Fruit fly (Drosophila melanogaster) whole organism, embryonic: Measurements from ENCODE around the gene CG13721.
A peak's percentile ranks its signal among the peaks of the same experiment; 100 is the strongest.

Experiments
- ATbp ChIP-seq: fragments of 200-800 bp; sonication (Bioruptor generic); optimal IDR thresholded peaks from 2 replicates; lab custom pipeline; 2017; ENCODE audit warnings: missing biosample characterization, mild to moderate bottlenecking, missing genetic modification characterization, missing genetic modification reagents
- C15 ChIP-seq: fragments of 200-800 bp; sonication (Bioruptor generic); IDR thresholded peaks from 3 replicates; pipeline ENCODE4 v1.3.6; 2022; ENCODE audit warnings: missing biosample characterization, missing genetic modification characterization
- CG10209 ChIP-seq: fragments of 200-800 bp; sonication (Bioruptor generic); optimal IDR thresholded peaks from 3 replicates; lab custom pipeline; 2017; ENCODE audit warnings: missing biosample characterization, mild to moderate bottlenecking, missing genetic modification characterization, missing genetic modification reagents
- CG10366 ChIP-seq: fragments of 200-800 bp; sonication (Bioruptor generic); IDR thresholded peaks from 2 replicates; pipeline ENCODE4 v1.3.6; 2022; ENCODE audit warnings: missing biosample characterization, missing genetic modification characterization
- CG10543 ChIP-seq: fragments of 200-800 bp; sonication (Bioruptor generic); optimal IDR thresholded peaks from 3 replicates; lab custom pipeline; 2017; ENCODE audit warnings: missing biosample characterization, mild to moderate bottlenecking, missing genetic modification characterization, moderate library complexity
- CG12942 ChIP-seq: fragments of 200-800 bp; sonication (Bioruptor generic); optimal IDR thresholded peaks from 3 replicates; lab custom pipeline; 2016; ENCODE audit warnings: missing biosample characterization, missing genetic modification characterization
- CG15514 ChIP-seq: fragments of 200-800 bp; sonication (Bioruptor generic); optimal IDR thresholded peaks from 3 replicates; lab custom pipeline; 2017; ENCODE audit warnings: missing biosample characterization, missing genetic modification characterization, mild to moderate bottlenecking, moderate library complexity, missing genetic modification reagents
- CG17802 ChIP-seq: fragments of 200-800 bp; sonication (Bioruptor generic); optimal IDR thresholded peaks from 2 replicates; lab custom pipeline; 2018; ENCODE audit warnings: missing biosample characterization, mild to moderate bottlenecking, missing genetic modification characterization, moderate library complexity
- CG1792 ChIP-seq: fragments of 200-800 bp; sonication (Bioruptor generic); optimal IDR thresholded peaks from 2 replicates; lab custom pipeline; 2016; ENCODE audit warnings: missing biosample characterization, missing genetic modification characterization
- CG18011 ChIP-seq: fragments of 200-800 bp; sonication (Bioruptor generic); optimal IDR thresholded peaks from 2 replicates; lab custom pipeline; 2017; ENCODE audit warnings: missing biosample characterization, missing genetic modification characterization, mild to moderate bottlenecking, moderate library complexity, missing genotype
- CG2120 ChIP-seq: fragments of 200-800 bp; sonication (Bioruptor generic); optimal IDR thresholded peaks from 3 replicates; lab custom pipeline; 2016; ENCODE audit warnings: missing biosample characterization, missing genetic modification characterization
- CG33213 ChIP-seq: fragments of 200-800 bp; sonication (Bioruptor generic); optimal IDR thresholded peaks from 3 replicates; lab custom pipeline; 2016; ENCODE audit warnings: missing biosample characterization, missing genetic modification characterization
- CG3407 ChIP-seq: fragments of 200-800 bp; sonication (Bioruptor generic); optimal IDR thresholded peaks from 2 replicates; lab custom pipeline; 2018; ENCODE audit warnings: missing biosample characterization, mild to moderate bottlenecking, missing genetic modification characterization
- CG3847 ChIP-seq: fragments of 200-800 bp; sonication (Bioruptor generic); IDR thresholded peaks from 2 replicates; pipeline ENCODE4 v1.3.6; 2022; ENCODE audit warnings: missing biosample characterization, missing genetic modification characterization
- CG7745 ChIP-seq: fragments of 200-800 bp; sonication (Bioruptor generic); optimal IDR thresholded peaks from 2 replicates; lab custom pipeline; 2018; ENCODE audit warnings: missing biosample characterization, mild to moderate bottlenecking, missing genetic modification characterization, moderate library complexity
- CG7786 ChIP-seq: fragments of 200-800 bp; sonication (Bioruptor generic); optimal IDR thresholded peaks from 2 replicates; lab custom pipeline; 2016; ENCODE audit warnings: missing biosample characterization, missing genetic modification characterization
- CG8924 ChIP-seq: fragments of 200-800 bp; optimal IDR thresholded peaks from 3 replicates; lab custom pipeline; 2019; ENCODE audit warnings: missing biosample characterization, mild to moderate bottlenecking, missing genetic modification characterization, moderate library complexity
- Chrac-16 ChIP-seq: fragments of 200-800 bp; sonication (Bioruptor generic); optimal IDR thresholded peaks from 3 replicates; lab custom pipeline; 2016; ENCODE audit warnings: missing biosample characterization, missing genetic modification characterization
- Dip2 ChIP-seq: fragments of 200-800 bp; sonication (Bioruptor generic); IDR thresholded peaks from 2 replicates; pipeline ENCODE4 v1.3.6; 2022; ENCODE audit warnings: missing biosample characterization, missing genetic modification characterization
- Dp ChIP-seq: fragments of 200-800 bp; sonication (Bioruptor generic); optimal IDR thresholded peaks from 2 replicates; lab custom pipeline; 2018; ENCODE audit warnings: missing biosample characterization, mild to moderate bottlenecking, missing genetic modification characterization, moderate library complexity
- ERR ChIP-seq: fragments of 200-800 bp; sonication (Bioruptor generic); optimal IDR thresholded peaks from 2 replicates; lab custom pipeline; 2016; ENCODE audit warnings: missing biosample characterization, missing genetic modification characterization
- Eip74EF ChIP-seq, 2 experiments: fragments of 200-800 bp in 1 of 2; fragments of >200 bp in 1 of 2; sonication (Bioruptor generic) in 1 of 2; optimal IDR thresholded peaks; 2 replicates each; lab custom pipeline; 2017 to 2019; ENCODE audit warnings: missing biosample characterization in 2 of 2, missing genetic modification characterization in 2 of 2, mild to moderate bottlenecking in 1 of 2, moderate library complexity in 1 of 2
- Fer1 ChIP-seq: fragments of 200-800 bp; sonication (Bioruptor generic); optimal IDR thresholded peaks from 2 replicates; lab custom pipeline; 2017; ENCODE audit warnings: missing biosample characterization, mild to moderate bottlenecking, missing genetic modification characterization
- GATAe ChIP-seq: fragments of 200-800 bp; sonication (Bioruptor generic); conservative IDR thresholded peaks from 2 replicates; pipeline ENCODE4 v1.3.6; 2022; ENCODE audit warnings: missing biosample characterization, missing genetic modification characterization
- HmgD ChIP-seq: fragments of 200-800 bp; sonication (Bioruptor generic); optimal IDR thresholded peaks from 3 replicates; lab custom pipeline; 2016; ENCODE audit warnings: missing biosample characterization, missing genetic modification characterization
- Lpt ChIP-seq: fragments of >200 bp; optimal IDR thresholded peaks from 2 replicates; lab custom pipeline; 2018; ENCODE audit warnings: missing biosample characterization, missing genetic modification characterization
- NC2β ChIP-seq: fragments of 200-800 bp; sonication (Bioruptor generic); optimal IDR thresholded peaks from 2 replicates; lab custom pipeline; 2016; ENCODE audit warnings: missing biosample characterization, missing genetic modification characterization
- Oaz ChIP-seq: fragments of 200-800 bp; sonication (Bioruptor generic); IDR thresholded peaks from 2 replicates; pipeline ENCODE4 v1.3.6; 2022; ENCODE audit warnings: missing biosample characterization, missing genetic modification characterization
- PHDP ChIP-seq: fragments of 200-800 bp; sonication (Bioruptor generic); optimal IDR thresholded peaks from 3 replicates; lab custom pipeline; 2018; ENCODE audit warnings: missing biosample characterization, mild to moderate bottlenecking, missing genetic modification characterization, moderate library complexity
- Pdp1 ChIP-seq, 2 experiments: fragments of 200-800 bp; sonication (Bioruptor generic); optimal IDR thresholded peaks; 3 replicates each; lab custom pipeline; 2016; ENCODE audit warnings: missing biosample characterization in 2 of 2, missing genetic modification characterization in 2 of 2, mild to moderate bottlenecking in 1 of 2, moderate library complexity in 1 of 2
- Ravus ChIP-seq: fragments of 200-800 bp; sonication (Bioruptor generic); IDR thresholded peaks from 2 replicates; pipeline ENCODE4 v1.3.6; 2022; ENCODE audit warnings: missing biosample characterization, missing genetic modification characterization
- Rfx ChIP-seq: fragments of 200-800 bp; sonication (Bioruptor generic); IDR thresholded peaks from 2 replicates; pipeline ENCODE4 v1.3.6; 2022; ENCODE audit warnings: missing biosample characterization, missing genetic modification characterization
- aop ChIP-seq: fragments of 200-800 bp; sonication (Bioruptor generic); IDR thresholded peaks from 2 replicates; pipeline ENCODE4 v1.3.6; 2022; ENCODE audit warnings: missing biosample characterization, missing genetic modification characterization
- crol ChIP-seq: fragments of 200-800 bp; sonication (Bioruptor generic); IDR thresholded peaks from 2 replicates; pipeline ENCODE4 v1.3.6; 2022; ENCODE audit warnings: missing biosample characterization, missing genetic modification characterization
- dati ChIP-seq: fragments of 200-800 bp; sonication (Bioruptor generic); IDR thresholded peaks from 2 replicates; pipeline ENCODE4 v1.3.6; 2022; ENCODE audit warnings: missing biosample characterization, missing genetic modification characterization
- fd102C ChIP-seq: fragments of 200-800 bp; sonication (Bioruptor generic); optimal IDR thresholded peaks from 2 replicates; lab custom pipeline; 2018; ENCODE audit warnings: missing biosample characterization, mild to moderate bottlenecking, missing genetic modification characterization, moderate library complexity
- fd3F ChIP-seq: fragments of 200-800 bp; sonication (Bioruptor generic); optimal IDR thresholded peaks from 2 replicates; lab custom pipeline; 2018; ENCODE audit warnings: missing biosample characterization, mild to moderate bottlenecking, missing genetic modification characterization, moderate library complexity
- fru ChIP-seq: fragments of >200 bp; optimal IDR thresholded peaks from 2 replicates; lab custom pipeline; 2017
- gcm ChIP-seq: fragments of 200-800 bp; sonication (Bioruptor generic); optimal IDR thresholded peaks from 2 replicates; lab custom pipeline; 2019; ENCODE audit warnings: missing biosample characterization, mild to moderate bottlenecking, missing genetic modification characterization, moderate library complexity
- hbn ChIP-seq: fragments of 200-800 bp; sonication (Bioruptor generic); IDR thresholded peaks from 2 replicates; pipeline ENCODE4 v1.3.6; 2022; ENCODE audit warnings: missing biosample characterization, missing genetic modification characterization; ENCODE audit not compliant: partially characterized antibody
- her ChIP-seq: fragments of 200-800 bp; sonication (Bioruptor generic); optimal IDR thresholded peaks from 2 replicates; lab custom pipeline; 2016; ENCODE audit warnings: missing biosample characterization, missing genetic modification characterization
- hth ChIP-seq: fragments of >200 bp; optimal IDR thresholded peaks from 2 replicates; lab custom pipeline; 2017; ENCODE audit warnings: inconsistent platforms
- lbe ChIP-seq: fragments of 200-800 bp; sonication (Bioruptor generic); optimal IDR thresholded peaks from 2 replicates; lab custom pipeline; 2016; ENCODE audit warnings: missing biosample characterization, mild to moderate bottlenecking, missing genetic modification characterization
- lov ChIP-seq, 2 experiments: fragments of 200-800 bp in 1 of 2; fragments of >200 bp in 1 of 2; sonication (Bioruptor generic) in 1 of 2; IDR thresholded peaks in 1 of 2; optimal IDR thresholded peaks in 1 of 2; 2 replicates in 1 of 2; 3 replicates in 1 of 2; pipeline versions ENCODE4 v1.3.6 to Lab custom; 2017 to 2022; ENCODE audit warnings: missing biosample characterization in 1 of 2, missing genetic modification characterization in 1 of 2
- nau ChIP-seq: fragments of 200-800 bp; sonication (Bioruptor generic); optimal IDR thresholded peaks from 3 replicates; lab custom pipeline; 2017; ENCODE audit warnings: missing biosample characterization, mild to moderate bottlenecking, missing genetic modification characterization, missing genetic modification reagents
- pzg ChIP-seq: fragments of 200-800 bp; sonication (Bioruptor generic); optimal IDR thresholded peaks from 3 replicates; lab custom pipeline; 2018; ENCODE audit warnings: missing biosample characterization, mild to moderate bottlenecking, missing genetic modification characterization, moderate library complexity
- schlank ChIP-seq: fragments of 200-800 bp; sonication (Bioruptor generic); optimal IDR thresholded peaks from 2 replicates; lab custom pipeline; 2018; ENCODE audit warnings: missing biosample characterization, mild to moderate bottlenecking, missing genetic modification characterization
- sisA ChIP-seq: fragments of 200-800 bp; sonication (Bioruptor generic); IDR thresholded peaks from 2 replicates; pipeline ENCODE4 v1.3.6; 2022; ENCODE audit warnings: missing biosample characterization, missing genetic modification characterization
- tio ChIP-seq: fragments of 200-800 bp; sonication (Bioruptor generic); optimal IDR thresholded peaks from 2 replicates; lab custom pipeline; 2017; ENCODE audit warnings: missing biosample characterization, missing genetic modification characterization, inconsistent platforms

Gene CG13721

DNA sequence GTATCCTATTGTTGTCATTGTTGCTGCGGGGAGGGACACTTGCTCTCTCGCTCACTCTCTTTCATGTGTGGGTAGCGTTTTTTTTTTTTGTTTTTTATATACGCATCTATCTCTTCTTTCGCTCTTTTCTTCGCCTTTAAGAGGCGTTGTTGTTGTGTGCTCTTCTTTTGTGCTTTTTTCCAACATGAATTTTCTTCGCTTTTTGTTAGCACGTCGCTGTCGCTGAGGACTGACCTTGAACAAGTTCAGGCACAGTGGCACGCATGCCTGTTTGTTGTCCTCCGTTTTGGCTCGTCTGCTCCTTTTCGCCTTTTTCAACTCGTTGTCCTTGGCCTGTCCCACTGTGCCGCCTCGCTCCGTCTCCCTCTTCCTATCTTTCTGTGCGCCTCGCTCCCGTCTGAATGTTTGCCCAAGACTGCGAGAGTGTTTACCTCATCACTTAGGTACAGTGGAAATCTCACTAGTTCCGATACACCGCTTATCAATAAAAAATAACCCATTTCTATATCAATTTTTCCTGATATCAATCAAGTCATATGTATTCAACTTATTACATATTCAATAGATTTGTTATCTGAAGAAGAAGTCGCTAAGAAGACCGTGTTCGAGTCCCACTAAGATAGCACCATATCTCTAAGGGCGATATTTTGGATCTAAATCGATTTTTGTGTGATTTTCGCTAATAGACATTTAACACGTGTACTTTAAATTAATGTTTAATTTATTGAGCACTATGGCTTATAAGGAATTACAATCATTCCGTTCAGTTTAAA lies 45.6 kb upstream of the CG13721 start (continued):
- no peak for TF ChIP-seq gcm
- no peak for TF ChIP-seq hbn
- TF ChIP-seq sisA (GFP tag; lab: Robert Waterston, UW): peak; percentile 40; the same call in 1 of the 2 replicates
- no peak for TF ChIP-seq schlank (tag; lab: Kevin White, UChicago)
- TF ChIP-seq NC2β: peak; percentile 27
- TF ChIP-seq lbe: peak; percentile 27
- no peak for TF ChIP-seq fru
- no peak for TF ChIP-seq C15
- peak; percentile 80 for TF ChIP-seq CG2120 (GFP tag; lab: Kevin White, UChicago)
- TF ChIP-seq Rfx (GFP tag; lab: Robert Waterston, UW): peak; percentile 71
- no peak for TF ChIP-seq hth (lab: Kevin White, UChicago)
- peak; percentile 56 for TF ChIP-seq her (GFP tag; lab: Kevin White, UChicago)
- no peak for TF ChIP-seq dati (GFP tag; lab: Robert Waterston, UW)
- peak; percentile 35 for TF ChIP-seq CG10209 (GFP tag; lab: Kevin White, UChicago)
- TF ChIP-seq CG8924 (tag; lab: Kevin White, UChicago): peak; percentile 40
- no peak for TF ChIP-seq CG3407 (GFP tag; lab: Kevin White, UChicago)
- peak; percentile 16 to 47 for TF ChIP-seq Pdp1 (GFP tag; optimal IDR thresholded peaks at IDR 0.05; lab: Kevin White, UChicago)
- no peak for TF ChIP-seq pzg (GFP tag; lab: Kevin White, UChicago)
- TF ChIP-seq aop: no peak
- TF ChIP-seq Dip2 (GFP tag; lab: Robert Waterston, UW): no peak
- TF ChIP-seq PHDP (tag; lab: Kevin White, UChicago): no peak
- TF ChIP-seq GATAe (GFP tag; lab: Robert Waterston, UW): no peak
- no peak for TF ChIP-seq CG12942 (GFP tag; lab: Kevin White, UChicago)
- no peak for TF ChIP-seq tio
- no peak for TF ChIP-seq CG18011 (GFP tag; lab: Kevin White, UChicago)
- TF ChIP-seq nau (GFP tag; lab: Kevin White, UChicago): no peak
- no peak for TF ChIP-seq CG17802 (tag; lab: Kevin White, UChicago)
- TF ChIP-seq CG10366 (GFP tag; lab: Robert Waterston, UW): peak; percentile 48
- peak; percentile 17 for TF ChIP-seq CG1792
- peak; percentile 41 for TF ChIP-seq Fer1 (GFP tag; lab: Kevin White, UChicago)
- peak; percentile 91 for TF ChIP-seq ERR (GFP tag; lab: Kevin White, UChicago)
- TF ChIP-seq CG33213: no peak
- no peak for TF ChIP-seq fd102C (GFP tag; lab: Kevin White, UChicago)
- TF ChIP-seq Oaz (GFP tag; lab: Robert Waterston, UW): no peak
- TF ChIP-seq Dp: no peak
- TF ChIP-seq Chrac-16 (GFP tag; lab: Kevin White, UChicago): peak; percentile 29
- no peak for TF ChIP-seq fd3F (GFP tag; lab: Kevin White, UChicago)
- no peak for TF ChIP-seq crol (GFP tag; lab: Robert Waterston, UW)
- TF ChIP-seq Eip74EF (GFP tag; optimal IDR thresholded peaks at IDR 0.05; lab: Kevin White, UChicago): no peak
- no peak for TF ChIP-seq lov (optimal IDR thresholded peaks at IDR 0.05; lab: Kevin White, UChicago)
- no peak for TF ChIP-seq lov (GFP tag; IDR thresholded peaks at IDR 0.05; lab: Robert Waterston, UW)
- no peak; the same call in 1 of the 2 replicates for TF ChIP-seq Ravus (GFP tag; lab: Robert Waterston, UW)
- TF ChIP-seq CG10543 (GFP tag; lab: Kevin White, UChicago): peak; percentile 43
- peak; percentile 25 for TF ChIP-seq HmgD
- no peak for TF ChIP-seq CG7745 (tag; lab: Kevin White, UChicago)
- 0 out of 2 replicates have a peak, but pooled peaks have one; percentile 26 for TF ChIP-seq CG3847 (GFP tag; lab: Robert Waterston, UW)
- TF ChIP-seq Lpt (GFP tag; lab: Kevin White, UChicago): no peak
- peak; percentile 40 for TF ChIP-seq CG7786 (GFP tag; lab: Kevin White, UChicago)
- no peak for TF ChIP-seq ATbp (GFP tag; lab: Kevin White, UChicago)
- no peak for TF ChIP-seq CG15514 (GFP tag; lab: Kevin White, UChicago)
